Fruit fly (Drosophila melanogaster) whole organism, embryonic: ENCODE measurements around the gene AIMP2.

ENCODE experiments used
- Bteb2 ChIP-seq: fragments of 200-800 bp; sonication (Bioruptor generic); optimal IDR thresholded peaks from 2 replicates; lab custom pipeline; 2016; ENCODE audit warnings: missing biosample characterization, missing genetic modification characterization
- CG10147 ChIP-seq: fragments of 200-800 bp; sonication (Bioruptor generic); optimal IDR thresholded peaks from 2 replicates; lab custom pipeline; 2019; ENCODE audit warnings: missing biosample characterization, mild to moderate bottlenecking, missing genetic modification characterization, moderate library complexity
- CG10209 ChIP-seq: fragments of 200-800 bp; sonication (Bioruptor generic); optimal IDR thresholded peaks from 3 replicates; lab custom pipeline; 2017; ENCODE audit warnings: missing biosample characterization, mild to moderate bottlenecking, missing genetic modification characterization, missing genetic modification reagents
- CG1024 ChIP-seq: fragments of 200-800 bp; sonication (Bioruptor generic); IDR thresholded peaks from 2 replicates; pipeline ENCODE4 v1.3.6; 2022; ENCODE audit warnings: missing biosample characterization, missing genetic modification characterization
- CG10959 ChIP-seq: fragments of 200-800 bp; sonication (Bioruptor generic); IDR thresholded peaks from 2 replicates; pipeline ENCODE4 v1.3.6; 2022; ENCODE audit warnings: missing biosample characterization, missing genetic modification characterization
- CG11504 ChIP-seq: fragments of 200-800 bp; sonication (Bioruptor generic); optimal IDR thresholded peaks from 3 replicates; lab custom pipeline; 2019; ENCODE audit warnings: missing biosample characterization, mild to moderate bottlenecking, missing genetic modification characterization, moderate library complexity
- CG11696 ChIP-seq: fragments of 200-800 bp; sonication (Bioruptor generic); IDR thresholded peaks from 2 replicates; pipeline ENCODE4 v1.3.6; 2022; ENCODE audit warnings: missing biosample characterization, missing genetic modification characterization
- CG13894 ChIP-seq: fragments of 200-800 bp; sonication (Bioruptor generic); optimal IDR thresholded peaks from 3 replicates; lab custom pipeline; 2018; ENCODE audit warnings: missing biosample characterization, mild to moderate bottlenecking, missing genetic modification characterization, moderate library complexity
- CG1647 ChIP-seq: fragments of 200-800 bp; sonication (Bioruptor generic); optimal IDR thresholded peaks from 3 replicates; lab custom pipeline; 2016; ENCODE audit warnings: missing biosample characterization, missing genetic modification characterization
- CG2199 ChIP-seq: fragments of 200-800 bp; sonication (Bioruptor generic); IDR thresholded peaks from 3 replicates; pipeline ENCODE4 v1.3.6; 2022; ENCODE audit warnings: missing biosample characterization, missing genetic modification characterization
- CG34376 ChIP-seq: fragments of 200-800 bp; sonication (Bioruptor generic); optimal IDR thresholded peaks from 2 replicates; lab custom pipeline; 2018; ENCODE audit warnings: missing biosample characterization, mild to moderate bottlenecking, missing genetic modification characterization
- CG6254 ChIP-seq: fragments of 200-800 bp; sonication (Bioruptor generic); optimal IDR thresholded peaks from 3 replicates; lab custom pipeline; 2017; ENCODE audit warnings: mild to moderate bottlenecking, missing biosample characterization, missing genetic modification reagents, missing genetic modification characterization
- CG6654 ChIP-seq: fragments of 200-800 bp; sonication (Bioruptor generic); optimal IDR thresholded peaks from 2 replicates; lab custom pipeline; 2017; ENCODE audit warnings: missing biosample characterization, mild to moderate bottlenecking, missing genetic modification characterization
- CG7372 ChIP-seq: fragments of 200-800 bp; sonication (Bioruptor generic); IDR thresholded peaks from 2 replicates; pipeline ENCODE4 v1.3.6; 2022; ENCODE audit warnings: missing biosample characterization, missing genetic modification characterization
- CG9932 ChIP-seq: fragments of 200-800 bp; sonication (Bioruptor generic); IDR thresholded peaks from 2 replicates; pipeline ENCODE4 v1.3.6; 2022; ENCODE audit warnings: missing biosample characterization, missing genetic modification characterization
- CoRest ChIP-seq: fragments of 200-800 bp; sonication (Bioruptor generic); optimal IDR thresholded peaks from 3 replicates; lab custom pipeline; 2018; ENCODE audit warnings: missing biosample characterization, mild to moderate bottlenecking, missing genetic modification characterization, moderate library complexity
- HLH3B ChIP-seq: fragments of 200-800 bp; sonication (Bioruptor generic); IDR thresholded peaks from 2 replicates; pipeline ENCODE4 v1.3.6; 2022; ENCODE audit warnings: missing biosample characterization, missing genetic modification characterization
- Hr51 ChIP-seq, 2 experiments: fragments of 200-800 bp; sonication (Bioruptor generic); optimal IDR thresholded peaks; 2 replicates in 1 of 2; 3 replicates in 1 of 2; lab custom pipeline; 2016 to 2018; ENCODE audit warnings: missing biosample characterization in 2 of 2, missing genetic modification characterization in 2 of 2, mild to moderate bottlenecking in 1 of 2, moderate library complexity in 1 of 2
- MBD-R2 ChIP-seq: fragments of 200-800 bp; sonication (Bioruptor generic); IDR thresholded peaks from 2 replicates; pipeline ENCODE4 v1.3.6; 2022; ENCODE audit warnings: missing biosample characterization, missing genetic modification characterization
- Nf-YB ChIP-seq: fragments of 200-800 bp; sonication (Bioruptor generic); optimal IDR thresholded peaks from 3 replicates; lab custom pipeline; 2019; ENCODE audit warnings: missing biosample characterization, mild to moderate bottlenecking, missing genetic modification characterization, moderate library complexity
- Opbp ChIP-seq: fragments of 200-800 bp; sonication (Bioruptor generic); IDR thresholded peaks from 3 replicates; pipeline ENCODE4 v1.3.6; 2022; ENCODE audit warnings: missing biosample characterization, missing genetic modification characterization; ENCODE audit not compliant: partially characterized antibody
- Poxn ChIP-seq: fragments of 200-800 bp; sonication (Bioruptor generic); IDR thresholded peaks from 2 replicates; pipeline ENCODE4 v1.3.6; 2022; ENCODE audit warnings: missing biosample characterization, missing genetic modification characterization
- Scr ChIP-seq: fragments of 200-800 bp; sonication (Bioruptor generic); IDR thresholded peaks from 2 replicates; pipeline ENCODE4 v1.3.6; 2022; ENCODE audit warnings: missing biosample characterization, missing genetic modification characterization; ENCODE audit not compliant: partially characterized antibody
- abd-A ChIP-seq: fragments of 200-800 bp; sonication (Bioruptor generic); optimal IDR thresholded peaks from 3 replicates; lab custom pipeline; 2019; ENCODE audit warnings: missing biosample characterization, mild to moderate bottlenecking, missing genetic modification characterization, moderate library complexity
- ci ChIP-seq: fragments of 200-800 bp; sonication (Bioruptor generic); IDR thresholded peaks from 3 replicates; pipeline ENCODE4 v1.3.6; 2022; ENCODE audit warnings: missing biosample characterization, missing genetic modification characterization
- croc ChIP-seq: fragments of 200-800 bp; sonication (Bioruptor generic); conservative IDR thresholded peaks from 3 replicates; pipeline ENCODE4 v1.3.6; 2022; ENCODE audit warnings: missing biosample characterization, missing genetic modification characterization
- da ChIP-seq: fragments of 200-800 bp; sonication (Bioruptor generic); optimal IDR thresholded peaks from 2 replicates; lab custom pipeline; 2016; ENCODE audit warnings: missing biosample characterization, missing genetic modification characterization
- dan ChIP-seq: fragments of 200-800 bp; sonication (Bioruptor generic); IDR thresholded peaks from 2 replicates; pipeline ENCODE4 v1.3.6; 2022; ENCODE audit warnings: missing biosample characterization, missing genetic modification characterization
- dati ChIP-seq: fragments of 200-800 bp; sonication (Bioruptor generic); IDR thresholded peaks from 2 replicates; pipeline ENCODE4 v1.3.6; 2022; ENCODE audit warnings: missing biosample characterization, missing genetic modification characterization
- disco-r ChIP-seq: fragments of 200-800 bp; sonication (Bioruptor generic); optimal IDR thresholded peaks from 2 replicates; lab custom pipeline; 2016; ENCODE audit warnings: missing biosample characterization, missing genetic modification characterization
- fd3F ChIP-seq: fragments of 200-800 bp; sonication (Bioruptor generic); optimal IDR thresholded peaks from 2 replicates; lab custom pipeline; 2018; ENCODE audit warnings: missing biosample characterization, mild to moderate bottlenecking, missing genetic modification characterization, moderate library complexity
- fd64A ChIP-seq: fragments of 200-800 bp; sonication (Bioruptor generic); optimal IDR thresholded peaks from 3 replicates; lab custom pipeline; 2018; ENCODE audit warnings: missing biosample characterization, mild to moderate bottlenecking, missing genetic modification characterization
- gem ChIP-seq: fragments of 200-800 bp; sonication (Bioruptor generic); optimal IDR thresholded peaks from 2 replicates; lab custom pipeline; 2019; ENCODE audit warnings: missing biosample characterization, mild to moderate bottlenecking, missing genetic modification characterization, moderate library complexity
- gt ChIP-seq: fragments of 200-800 bp; sonication (Bioruptor generic); IDR thresholded peaks from 2 replicates; pipeline ENCODE4 v1.3.6; 2022; ENCODE audit warnings: missing biosample characterization, missing genetic modification characterization
- h ChIP-seq: fragments of >200 bp; optimal IDR thresholded peaks from 2 replicates; lab custom pipeline; 2017
- inv ChIP-seq: fragments of 200-800 bp; sonication (Bioruptor generic); IDR thresholded peaks from 2 replicates; pipeline ENCODE4 v1.3.6; 2022; ENCODE audit warnings: missing biosample characterization, missing genetic modification characterization; ENCODE audit not compliant: partially characterized antibody
- knrl ChIP-seq: fragments of 200-800 bp; sonication (Bioruptor generic); IDR thresholded peaks from 3 replicates; pipeline ENCODE4 v1.3.6; 2022; ENCODE audit warnings: missing biosample characterization, missing genetic modification characterization; ENCODE audit not compliant: partially characterized antibody
- lmd ChIP-seq: fragments of 200-800 bp; sonication (Bioruptor generic); IDR thresholded peaks from 2 replicates; pipeline ENCODE4 v1.3.6; 2022; ENCODE audit warnings: missing biosample characterization, missing genetic modification characterization
- luna ChIP-seq: fragments of 200-800 bp; sonication (Bioruptor generic); optimal IDR thresholded peaks from 2 replicates; lab custom pipeline; 2016; ENCODE audit warnings: missing biosample characterization, missing genetic modification characterization
- mirr ChIP-seq: fragments of 200-800 bp; sonication (Bioruptor generic); optimal IDR thresholded peaks from 3 replicates; lab custom pipeline; 2018; ENCODE audit warnings: missing biosample characterization, mild to moderate bottlenecking, missing genetic modification characterization
- org-1 ChIP-seq: fragments of 200-800 bp; sonication (Bioruptor generic); optimal IDR thresholded peaks from 2 replicates; lab custom pipeline; 2017; ENCODE audit warnings: missing biosample characterization, missing genetic modification characterization
- pros ChIP-seq: fragments of 200-800 bp; sonication (Bioruptor generic); optimal IDR thresholded peaks from 3 replicates; lab custom pipeline; 2019; ENCODE audit warnings: missing biosample characterization, mild to moderate bottlenecking, missing genetic modification characterization, moderate library complexity
- sens-2 ChIP-seq: fragments of 200-800 bp; sonication (Bioruptor generic); IDR thresholded peaks from 2 replicates; pipeline ENCODE4 v1.3.6; 2022; ENCODE audit warnings: missing biosample characterization, missing genetic modification characterization
- shn ChIP-seq: fragments of 200-800 bp; sonication (Bioruptor generic); optimal IDR thresholded peaks from 3 replicates; lab custom pipeline; 2016; ENCODE audit warnings: missing biosample characterization, missing genetic modification characterization
- sim ChIP-seq: fragments of 200-800 bp; sonication (Bioruptor generic); IDR thresholded peaks from 2 replicates; pipeline ENCODE4 v1.3.6; 2022; ENCODE audit warnings: missing biosample characterization, missing genetic modification characterization
- sna ChIP-seq: fragments of 200-800 bp; sonication (Bioruptor generic); IDR thresholded peaks from 2 replicates; pipeline ENCODE4 v1.3.6; 2022; ENCODE audit warnings: missing biosample characterization, missing genetic modification characterization; ENCODE audit not compliant: partially characterized antibody
- so ChIP-seq: fragments of 200-800 bp; sonication (Bioruptor generic); IDR thresholded peaks from 3 replicates; pipeline ENCODE4 v1.3.6; 2022; ENCODE audit warnings: missing biosample characterization, missing genetic modification characterization
- ssp ChIP-seq: fragments of 200-800 bp; sonication (Bioruptor generic); IDR thresholded peaks from 2 replicates; pipeline ENCODE4 v1.3.6; 2022; ENCODE audit warnings: missing biosample characterization, missing genetic modification characterization
- stc ChIP-seq: fragments of 200-800 bp; sonication (Bioruptor generic); IDR thresholded peaks from 2 replicates; pipeline ENCODE4 v1.3.6; 2022; ENCODE audit warnings: missing biosample characterization, missing genetic modification characterization
- wor ChIP-seq: fragments of 200-800 bp; sonication (Bioruptor generic); IDR thresholded peaks from 2 replicates; pipeline ENCODE4 v1.3.6; 2022; ENCODE audit warnings: missing biosample characterization, missing genetic modification characterization
- zf30C ChIP-seq: fragments of 200-800 bp; sonication (Bioruptor generic); optimal IDR thresholded peaks from 3 replicates; lab custom pipeline; 2018; ENCODE audit warnings: missing biosample characterization, mild to moderate bottlenecking, missing genetic modification characterization

AIMP2 gene

dm6 chr3L:15634368-15635075, 51.1 kb downstream of the AIMP2 start (continued):
- TF ChIP-seq CG6654 (GFP tag; lab: Kevin White, UChicago): no peak
- TF ChIP-seq CG34376 (GFP tag; lab: Kevin White, UChicago): peak; percentile 31
- TF ChIP-seq fd3F (GFP tag; lab: Kevin White, UChicago): no peak
- no peak for TF ChIP-seq da (GFP tag; lab: Kevin White, UChicago)
- TF ChIP-seq so: no peak
- no peak for TF ChIP-seq fd64A (GFP tag; lab: Kevin White, UChicago)
- TF ChIP-seq Scr (GFP tag; lab: Robert Waterston, UW): no peak
- TF ChIP-seq dan: no peak
- TF ChIP-seq CG1647 (GFP tag; lab: Kevin White, UChicago): no peak
- no peak for TF ChIP-seq sna
- no peak for TF ChIP-seq CG6254 (GFP tag; lab: Kevin White, UChicago)
- TF ChIP-seq CoRest (tag; lab: Kevin White, UChicago): peak; percentile 2
- TF ChIP-seq shn (GFP tag; lab: Kevin White, UChicago): no peak
- no peak for TF ChIP-seq ssp (GFP tag; lab: Robert Waterston, UW)
- no peak for TF ChIP-seq org-1 (GFP tag; lab: Kevin White, UChicago)
- no peak for TF ChIP-seq ci (GFP tag; lab: Robert Waterston, UW)
- 0 out of 2 replicates have a peak, but pooled peaks have one; percentile 21 for TF ChIP-seq sens-2
- TF ChIP-seq luna (GFP tag; lab: Kevin White, UChicago): no peak
- no peak for TF ChIP-seq CG10209
- TF ChIP-seq MBD-R2 (GFP tag; lab: Robert Waterston, UW): no peak
- no peak for TF ChIP-seq Opbp (GFP tag; lab: Robert Waterston, UW)
- TF ChIP-seq mirr (GFP tag; lab: Kevin White, UChicago): no peak
- peak; percentile 50 for TF ChIP-seq gem (tag; lab: Kevin White, UChicago)
- TF ChIP-seq knrl (GFP tag; lab: Robert Waterston, UW): no peak
- TF ChIP-seq h (lab: Kevin White, UChicago): no peak
- no peak for TF ChIP-seq HLH3B (GFP tag; lab: Robert Waterston, UW)
- no peak for TF ChIP-seq CG7372 (GFP tag; lab: Robert Waterston, UW)
- TF ChIP-seq croc (GFP tag; lab: Robert Waterston, UW): no peak
- no peak for TF ChIP-seq sim
- no peak for TF ChIP-seq zf30C (GFP tag; lab: Kevin White, UChicago)
- TF ChIP-seq abd-A (tag; lab: Kevin White, UChicago): no peak
- TF ChIP-seq CG1024: no peak
- TF ChIP-seq CG10959: no peak
- TF ChIP-seq CG11696 (GFP tag; lab: Robert Waterston, UW): no peak
- TF ChIP-seq inv (GFP tag; lab: Robert Waterston, UW): no peak
- TF ChIP-seq CG11504 (tag; lab: Kevin White, UChicago): peak; percentile 46
- no peak for TF ChIP-seq pros (GFP tag; lab: Kevin White, UChicago)
- TF ChIP-seq gt (GFP tag; lab: Robert Waterston, UW): no peak
- TF ChIP-seq Bteb2 (GFP tag; lab: Kevin White, UChicago): no peak
- TF ChIP-seq CG10147 (GFP tag; lab: Kevin White, UChicago): no peak
- TF ChIP-seq CG2199 (GFP tag; lab: Robert Waterston, UW): no peak
- TF ChIP-seq stc (GFP tag; lab: Robert Waterston, UW): no peak
- peak in 1 of 2 experiments; percentile 29 for TF ChIP-seq Hr51 (GFP tag; optimal IDR thresholded peaks at IDR 0.05; lab: Kevin White, UChicago)
- TF ChIP-seq dati: no peak
- TF ChIP-seq wor (GFP tag; lab: Robert Waterston, UW): no peak
- no peak for TF ChIP-seq Nf-YB (GFP tag; lab: Kevin White, UChicago)
- no peak for TF ChIP-seq CG9932
- no peak for TF ChIP-seq lmd (GFP tag; lab: Robert Waterston, UW)
- TF ChIP-seq CG13894 (tag; lab: Kevin White, UChicago): peak; percentile 32
- TF ChIP-seq Poxn (GFP tag; lab: Robert Waterston, UW): no peak
- no peak for TF ChIP-seq disco-r (GFP tag; lab: Kevin White, UChicago)
